Worm (Caenorhabditis elegans): ENCODE measurements around the gene ttbk-5.

- TF ChIP-seq him-1 (tag; optimal IDR thresholded peaks at IDR 0.05) (no peak), dao-5 (tag; optimal IDR thresholded peaks at IDR 0.05) (no peak), W03F9.2 (tag; optimal IDR thresholded peaks at IDR 0.05) (no peak)
These were observed 17.9 kb upstream of the ttbk-5 start, which contains the start of gene W01B6.3 for ce11 chrIV:10072527-10072926.

Data from whole organism, L4/young adult.